Fruit fly (Drosophila melanogaster) whole organism, larva: ENCODE results near the gene CG13793.
"Not testable (repeated sequence)": the region's sequence is repeated elsewhere in the genome, so short reads cannot be mapped to it uniquely, and the experiment has no call there.

Experiments used
- noc ChIP-seq: fragments of 200-800 bp; sonication (Bioruptor generic); optimal IDR thresholded peaks from 3 replicates; lab custom pipeline; 2019; ENCODE audit warnings: missing biosample characterization, mild to moderate bottlenecking, missing genetic modification characterization, moderate library complexity

Gene CG13793

DNA sequence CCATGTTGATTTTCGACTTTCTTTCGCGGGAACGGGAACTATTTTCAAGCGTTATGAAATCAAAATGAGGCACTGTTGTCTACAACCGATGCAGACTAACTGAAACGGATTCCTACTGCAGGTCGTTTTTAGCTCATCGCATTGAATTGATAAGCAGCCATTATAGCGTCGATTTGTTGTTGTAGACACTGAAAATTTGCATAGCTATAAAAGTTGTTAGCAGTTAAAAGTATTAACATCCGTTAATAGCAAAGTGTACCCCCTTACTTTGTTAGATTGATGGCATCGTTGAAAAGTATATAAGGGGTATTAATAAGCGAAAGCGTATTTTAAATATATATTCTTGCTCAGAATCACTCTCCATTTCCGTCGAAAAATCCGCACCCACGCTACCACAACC, at the start of gene CG13793:
Gene CG13793 (minus strand): TSS at position 101 of the 400 bp plus-strand sequence.
- TF ChIP-seq noc (tag; lab: Kevin White, UChicago): no peak

DNA sequence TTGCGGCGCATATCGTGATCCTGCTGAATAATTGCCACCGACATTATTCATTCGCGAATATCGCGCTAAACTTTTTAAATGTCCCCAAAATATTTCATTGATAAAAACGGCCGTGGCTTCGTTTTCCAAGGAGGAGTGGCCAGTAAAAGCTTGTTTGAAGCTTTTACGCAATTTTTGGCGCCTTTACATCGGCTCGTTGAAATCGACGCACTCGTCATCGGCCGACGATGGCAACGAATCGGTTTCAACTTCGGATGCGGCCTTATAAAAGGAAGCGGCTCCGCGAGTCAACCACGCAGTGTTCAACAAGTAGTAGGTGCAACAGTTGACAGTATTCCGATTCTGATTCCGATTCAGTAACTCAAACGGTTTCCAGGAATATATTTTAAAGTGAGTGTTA, 48.0 kb upstream of the CG13793 start, which contains the start of gene CG7191:
Gene CG7191 (plus strand): TSS at position 301 of the 400 bp plus-strand sequence.
- no peak for TF ChIP-seq noc (tag; lab: Kevin White, UChicago)

dm6 chr2L:7756835-7757234, 37.5 kb upstream of the CG13793 start:
- TF ChIP-seq noc (tag; lab: Kevin White, UChicago): no peak

- no peak for TF ChIP-seq noc (tag; lab: Kevin White, UChicago)
These were observed 35.3 kb upstream of the CG13793 start for dm6 chr2L:7754539-7754938.

DNA sequence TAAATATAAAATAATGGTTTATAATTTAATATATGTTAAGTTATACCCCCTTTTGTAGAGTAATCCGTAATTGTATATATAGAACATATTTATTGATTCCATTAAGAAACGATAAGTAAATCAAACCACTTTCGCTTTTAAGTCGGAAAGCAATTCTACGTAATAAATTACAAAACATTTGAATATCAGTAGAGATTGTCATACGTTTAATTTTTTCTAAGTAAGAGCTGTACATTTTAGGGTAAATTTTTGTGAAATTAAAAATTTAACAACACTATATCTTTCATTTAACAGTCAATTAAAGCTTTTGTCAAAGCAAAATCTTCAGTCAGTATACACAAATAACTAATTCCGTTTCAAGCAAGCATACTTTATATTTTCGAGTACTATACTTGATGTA, 34.6 kb upstream of the CG13793 start, which contains the start of gene CG46025:
Gene CG46025 (plus strand): TSS at position 301 of the 400 bp plus-strand sequence.
- TF ChIP-seq noc (tag; lab: Kevin White, UChicago): no peak

DNA sequence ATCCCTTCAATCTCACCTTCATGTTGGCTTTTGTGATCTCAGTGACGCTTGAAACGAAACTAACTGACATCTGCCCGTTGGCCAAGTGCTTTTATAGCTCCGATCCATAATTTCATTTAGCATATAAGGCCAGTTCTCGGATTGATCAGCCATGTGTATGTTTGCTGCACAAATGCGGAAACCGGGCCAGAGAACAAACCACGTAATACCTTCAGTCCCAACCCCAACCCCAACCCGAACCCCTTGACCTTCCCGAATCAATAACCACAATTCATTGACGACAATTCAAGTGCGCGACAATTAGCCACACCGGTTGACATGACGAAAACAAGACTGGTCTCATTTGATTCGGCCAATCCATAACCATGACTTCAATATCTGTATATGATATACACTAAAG, 33.8 kb upstream of the CG13793 start, which contains the start of gene CG7203:
Gene CG7203 (minus strand): TSS at position 101 of the 400 bp plus-strand sequence.
- TF ChIP-seq noc (tag; lab: Kevin White, UChicago): no peak

- TF ChIP-seq noc (tag; lab: Kevin White, UChicago): no peak
These were observed 31.4 kb upstream of the CG13793 start for dm6 chr2L:7750631-7751161.

- no peak for TF ChIP-seq noc (tag; lab: Kevin White, UChicago)
These were observed 27.7 kb upstream of the CG13793 start, which contains the start of gene ATPsynGL for dm6 chr2L:7746975-7747374. TSS of gene ATPsynGL (plus strand) at chr2L:7747275.

- TF ChIP-seq noc (tag; lab: Kevin White, UChicago): no peak
These were observed 25.5 kb upstream of the CG13793 start, which contains the start of gene CG7214 for dm6 chr2L:7744739-7745138. TSS of gene CG7214 (minus strand) at chr2L:7744839.

- no peak for TF ChIP-seq noc (tag; lab: Kevin White, UChicago)
These were observed 24.9 kb upstream of the CG13793 start for dm6 chr2L:7744208-7744607.

dm6 chr2L:7741437-7741836, 22.1 kb upstream of the CG13793 start, which contains the start of gene Acp1:
TSS of gene Acp1 (minus strand) at chr2L:7741537.
- no peak for TF ChIP-seq noc (tag; lab: Kevin White, UChicago)

- TF ChIP-seq noc (tag; lab: Kevin White, UChicago): not testable (repeated sequence)
These were observed 19.4 kb upstream of the CG13793 start, which contains the start of gene CG31904 for dm6 chr2L:7738709-7739108. TSS of gene CG31904 (minus strand) at chr2L:7738809.

- TF ChIP-seq noc (tag; lab: Kevin White, UChicago): not testable (repeated sequence)
These were observed 13.3 kb upstream of the CG13793 start, which contains the start of gene CG13796 for dm6 chr2L:7732570-7732969. TSS of gene CG13796 (minus strand) at chr2L:7732670.

DNA sequence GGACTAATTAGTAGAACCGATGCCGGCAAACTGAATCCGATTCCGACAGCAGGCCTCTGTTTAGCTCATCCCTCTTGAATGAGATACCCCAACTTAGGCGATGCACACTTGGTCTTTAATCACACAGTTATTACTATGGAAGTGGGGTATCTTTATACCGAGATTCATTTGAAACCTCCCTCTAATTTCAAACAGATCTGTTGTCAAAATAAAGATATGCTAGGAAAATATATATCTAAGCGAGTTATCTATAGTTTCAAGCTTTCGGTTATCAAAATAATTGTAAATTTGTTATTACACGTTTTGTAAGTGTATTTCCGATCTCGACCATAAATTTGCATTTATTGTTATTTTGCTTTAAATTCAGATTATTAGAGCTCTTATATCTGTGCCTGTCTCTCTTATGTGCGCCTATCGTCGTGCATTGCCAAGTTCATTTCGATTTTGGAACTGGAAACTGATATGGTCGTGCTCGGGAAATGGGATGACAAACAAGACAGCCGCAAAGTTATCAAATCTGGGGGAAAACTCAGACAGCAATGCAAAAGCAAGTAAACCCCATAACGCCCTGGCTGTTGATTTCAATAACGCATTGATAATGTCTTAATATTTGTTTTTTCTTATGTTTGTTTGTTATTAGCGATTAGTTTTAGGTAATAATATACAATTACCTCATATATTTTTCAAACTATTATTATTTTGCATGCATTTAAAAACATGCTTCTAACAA, 7.1 kb upstream of the CG13793 start, which contains the start of gene CG13795:
Gene CG13795 (minus strand): TSS at position 31 of the 730 bp plus-strand sequence.
- peak; percentile 55 for TF ChIP-seq noc (tag; lab: Kevin White, UChicago)

dm6 chr2L:7722723-7723122, 3.4 kb upstream of the CG13793 start, which contains the start of gene CG13794:
TSS of gene CG13794 (minus strand) at chr2L:7722823.
- TF ChIP-seq noc (tag; lab: Kevin White, UChicago): no peak

DNA sequence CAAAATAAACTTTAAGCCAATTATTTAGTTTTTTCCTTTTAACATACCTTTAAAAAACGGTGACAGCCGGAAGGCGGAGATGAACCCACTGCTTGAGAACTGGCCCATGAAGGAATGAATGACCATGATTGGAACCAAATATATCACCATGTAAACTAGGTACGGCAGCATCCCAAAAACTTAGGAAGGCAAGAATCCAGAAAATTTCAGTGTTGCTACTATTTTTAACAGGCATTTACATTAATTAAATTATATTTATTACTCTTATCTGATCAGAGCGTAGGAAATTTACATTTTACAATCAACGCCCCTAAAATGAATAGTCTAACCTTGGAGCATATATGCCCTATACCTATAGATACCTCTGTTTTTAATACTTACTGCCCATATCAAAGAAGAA, 2.8 kb upstream of the CG13793 start:
- TF ChIP-seq noc (tag; lab: Kevin White, UChicago): no peak
